Worm (Caenorhabditis elegans) whole organism, L3 larva: ENCODE results near the gene C33F10.11.

Source experiments
- aly-2 ChIP-seq: fragments of 150-350 bp; optimal IDR thresholded peaks from 2 replicates; lab custom pipeline; 2014; ENCODE audit warnings: missing biosample characterization, missing genetic modification characterization
- pqm-1 ChIP-seq: fragments of 150-350 bp; optimal IDR thresholded peaks from 2 replicates; lab custom pipeline; 2017; ENCODE audit warnings: missing biosample characterization, missing genetic modification characterization, inconsistent platforms
- skn-1 ChIP-seq: fragments of 150-350 bp; optimal IDR thresholded peaks from 2 replicates; lab custom pipeline; 2014; ENCODE audit warnings: missing biosample characterization, missing genetic modification characterization
- snpc-4 ChIP-seq: fragments of 150-350 bp; optimal IDR thresholded peaks from 2 replicates; lab custom pipeline; 2014; ENCODE audit warnings: missing biosample characterization, missing genetic modification characterization
- ztf-4 ChIP-seq: fragments of 150-350 bp; optimal IDR thresholded peaks from 2 replicates; lab custom pipeline; 2014; ENCODE audit warnings: missing biosample characterization, missing genetic modification characterization

ce11 chrII:4786181-4786580 lies 48.5 kb downstream of the C33F10.11 start, which contains the start of gene msp-3:
- no peak for TF ChIP-seq skn-1 (tag; lab: Kevin White, UChicago)
- no peak for TF ChIP-seq ztf-4 (tag; lab: Kevin White, UChicago)
- TF ChIP-seq pqm-1 (tag; lab: Kevin White, UChicago) = no peak
- no peak for TF ChIP-seq snpc-4 (tag; lab: Kevin White, UChicago)
- no peak for TF ChIP-seq aly-2
